Worm (Caenorhabditis elegans) whole organism, midembryonic: ENCODE results near the gene srh-112.

Experiments used
- T22C8.4 ChIP-seq: fragments of 200-800 bp; sonication (Bioruptor generic); IDR thresholded peaks from 2 replicates; pipeline ENCODE4 v1.3.6; 2022; ENCODE audit warnings: missing genetic modification characterization, missing compliant biosample characterization
- cog-1 ChIP-seq: sonication (generic microtip); optimal IDR thresholded peaks from 2 replicates; lab custom pipeline; 2016; ENCODE audit warnings: missing genetic modification characterization, missing compliant biosample characterization
- flt-1 ChIP-seq: fragments of 200-800 bp; sonication (Bioruptor generic); IDR thresholded peaks from 2 replicates; pipeline ENCODE4 v1.3.6; 2022; ENCODE audit warnings: missing genetic modification characterization, missing compliant biosample characterization
- klf-2 ChIP-seq: fragments of 200-800 bp; sonication (Bioruptor generic); conservative IDR thresholded peaks from 2 replicates; pipeline ENCODE4 v1.3.6; 2022; ENCODE audit warnings: missing genetic modification reagents, missing genetic modification characterization, missing compliant biosample characterization
- med-1 ChIP-seq: sonication (generic microtip); optimal IDR thresholded peaks from 2 replicates; lab custom pipeline; 2017; ENCODE audit warnings: missing genetic modification characterization, mild to moderate bottlenecking, missing compliant biosample characterization, antibody characterized with exemption, missing genetic modification reagents; ENCODE audit not compliant: insufficient read depth
- ref-1 ChIP-seq: fragments of 200-800 bp; sonication (Bioruptor generic); conservative IDR thresholded peaks from 2 replicates; pipeline ENCODE4 v1.3.6; 2022; ENCODE audit warnings: missing genetic modification reagents, missing genetic modification characterization, missing compliant biosample characterization
- tab-1 ChIP-seq: fragments of 200-800 bp; sonication (Bioruptor generic); IDR thresholded peaks from 2 replicates; pipeline ENCODE4 v1.3.6; 2022; ENCODE audit warnings: missing genetic modification characterization, missing compliant biosample characterization
- ztf-23 ChIP-seq: fragments of 200-800 bp; sonication (Bioruptor generic); IDR thresholded peaks from 2 replicates; pipeline ENCODE4 v1.3.6; 2022; ENCODE audit warnings: missing genetic modification reagents, missing genetic modification characterization, missing compliant biosample characterization
- ztf-29 ChIP-seq: fragments of 200-800 bp; sonication (Bioruptor generic); IDR thresholded peaks from 2 replicates; pipeline ENCODE4 v1.3.6; 2022; ENCODE audit warnings: missing genetic modification reagents, missing genetic modification characterization, missing compliant biosample characterization

ce11 chrV:17223305-17223704, 2.7 kb downstream of the srh-112 start, which contains the start of gene srh-252:
- TF ChIP-seq flt-1 (no peak), klf-2 (GFP tag; lab: Robert Waterston, UW) (no peak), T22C8.4 (no peak), med-1 (GFP tag; lab: Kevin White, UChicago) (no peak), ztf-29 (GFP tag; lab: Robert Waterston, UW) (no peak), ref-1 (GFP tag; lab: Robert Waterston, UW) (no peak), cog-1 (tag; lab: Kevin White, UChicago) (no peak), tab-1 (GFP tag; lab: Robert Waterston, UW) (no peak), ztf-23 (GFP tag; lab: Robert Waterston, UW) (no peak)
